Worm (Caenorhabditis elegans) whole organism, late embryonic: ENCODE measurements around the gene Y62E10A.3.

Source experiments
- K02D7.2 ChIP-seq: sonication (generic microtip); optimal IDR thresholded peaks from 2 replicates; lab custom pipeline; 2017; ENCODE audit warnings: mild to moderate bottlenecking, missing genetic modification characterization, missing compliant biosample characterization
- ceh-24 ChIP-seq: sonication (generic microtip); optimal IDR thresholded peaks from 2 replicates; lab custom pipeline; 2016; ENCODE audit warnings: mild to moderate bottlenecking, missing genetic modification characterization, missing compliant biosample characterization
- ceh-6 ChIP-seq: fragments of 200-800 bp; sonication (Bioruptor generic); optimal IDR thresholded peaks from 2 replicates; lab custom pipeline; 2018; ENCODE audit warnings: mild to moderate bottlenecking, missing genetic modification characterization, missing compliant biosample characterization
- ceh-9 ChIP-seq: sonication (generic microtip); optimal IDR thresholded peaks from 2 replicates; lab custom pipeline; 2016; ENCODE audit warnings: mild to moderate bottlenecking, missing genetic modification characterization, inconsistent platforms, missing compliant biosample characterization
- dve-1 ChIP-seq: sonication (generic microtip); optimal IDR thresholded peaks from 2 replicates; lab custom pipeline; 2017; ENCODE audit warnings: antibody characterized with exemption, mild to moderate bottlenecking, missing genetic modification characterization, missing compliant biosample characterization
- elt-4 ChIP-seq: sonication (generic microtip); optimal IDR thresholded peaks from 2 replicates; lab custom pipeline; 2016; ENCODE audit warnings: missing genetic modification characterization, missing compliant biosample characterization
- gmeb-2 ChIP-seq: sonication (generic microtip); optimal IDR thresholded peaks from 2 replicates; lab custom pipeline; 2016; ENCODE audit warnings: missing genetic modification characterization, inconsistent platforms, missing compliant biosample characterization
- ref-2 ChIP-seq: sonication (generic microtip); optimal IDR thresholded peaks from 2 replicates; lab custom pipeline; 2016; ENCODE audit warnings: missing genetic modification characterization, missing compliant biosample characterization

ce11 chrIV:13386903-13387302 lies 26.9 kb upstream of the Y62E10A.3 start, which contains the start of gene lsm-3:
- TF ChIP-seq K02D7.2 (tag; lab: Kevin White, UChicago) = no peak
- no peak for TF ChIP-seq dve-1 (tag; lab: Kevin White, UChicago)
- TF ChIP-seq elt-4 (tag; lab: Kevin White, UChicago) = no peak
- no peak for TF ChIP-seq ceh-6 (GFP tag; lab: Kevin White, UChicago)
- TF ChIP-seq ref-2 (tag; lab: Kevin White, UChicago) = no peak
- no peak for TF ChIP-seq ceh-24 (tag; lab: Kevin White, UChicago)
- no peak for TF ChIP-seq gmeb-2 (tag; lab: Kevin White, UChicago)
- TF ChIP-seq ceh-9 (tag; lab: Kevin White, UChicago) = no peak
